Fruit fly (Drosophila melanogaster): ENCODE measurements around the gene nocte.

Gene nocte

DNA sequence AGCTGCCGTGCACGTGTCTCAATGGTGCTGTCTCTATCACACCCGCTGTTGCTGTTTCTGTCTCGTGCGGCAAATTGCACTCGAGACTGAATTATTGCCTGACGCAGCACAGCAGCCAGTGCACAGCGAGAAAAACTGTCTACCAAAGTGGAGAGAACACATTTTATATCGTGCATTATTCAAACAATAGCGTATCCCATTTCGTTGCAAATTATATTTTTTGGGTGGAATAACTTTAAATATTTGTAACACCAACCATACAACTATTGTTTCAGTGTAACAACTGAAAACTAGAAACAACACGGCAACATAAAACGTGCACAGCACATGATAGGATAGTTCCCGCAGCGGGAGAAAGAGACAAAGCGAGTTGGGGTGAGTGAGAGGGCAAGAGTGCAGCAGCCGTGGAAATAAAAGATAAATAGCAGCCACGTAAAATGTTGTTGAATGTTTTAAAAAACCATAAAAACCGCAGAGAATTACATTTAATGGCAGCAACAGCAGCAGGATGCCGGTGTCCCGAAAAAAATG is 40.9 kb upstream of the nocte start (continued):
- TF ChIP-seq onecut (GFP tag; IDR thresholded peaks at IDR 0.05) (peak; percentile 64), NFAT (GFP tag; IDR thresholded peaks at IDR 0.05) (no peak), CG1603 (tag; optimal IDR thresholded peaks at IDR 0.05) (peak; percentile 76), CG6272 (GFP tag; IDR thresholded peaks at IDR 0.05) (no peak; the same call in 1 of the 2 replicates), btn (GFP tag; optimal IDR thresholded peaks at IDR 0.05) (peak; percentile 24), Pdp1 (GFP tag; optimal IDR thresholded peaks at IDR 0.05) (peak; percentile 55 to 62), vfl (GFP tag; optimal IDR thresholded peaks at IDR 0.05) (no peak), Dfd (GFP tag; optimal IDR thresholded peaks at IDR 0.05) (no peak), dan (GFP tag; IDR thresholded peaks at IDR 0.05) (peak; percentile 74), pros (GFP tag; optimal IDR thresholded peaks at IDR 0.05) (no peak), Oli (tag; optimal IDR thresholded peaks at IDR 0.05) (peak; percentile 26), lola (GFP tag; optimal IDR thresholded peaks at IDR 0.05) (peak in 1 of 3 experiments; percentile 81), D (optimal IDR thresholded peaks at IDR 0.05) (no peak), D (GFP tag; optimal IDR thresholded peaks at IDR 0.05) (peak; percentile 54), CG2712 (tag; optimal IDR thresholded peaks at IDR 0.05) (peak; percentile 89), CG18011 (GFP tag; optimal IDR thresholded peaks at IDR 0.05) (no peak), grau (tag; optimal IDR thresholded peaks at IDR 0.05) (peak; percentile 42), CG10321 (GFP tag; IDR thresholded peaks at IDR 0.05) (no peak), CG11504 (tag; optimal IDR thresholded peaks at IDR 0.05) (peak; percentile 70), CG9215 (GFP tag; IDR thresholded peaks at IDR 0.05) (0 out of 2 replicates have a peak, but pooled peaks have one; percentile 31), CG2129 (GFP tag; IDR thresholded peaks at IDR 0.05; ENCODE audit: partially characterized antibody) (no peak), CG1529 (GFP tag; optimal IDR thresholded peaks at IDR 0.05) (peak; percentile 4), GATAe (GFP tag; conservative IDR thresholded peaks at IDR 0.05) (no peak), CG13123 (GFP tag; optimal IDR thresholded peaks at IDR 0.05) (no peak), Fer2 (tag; optimal IDR thresholded peaks at IDR 0.05) (no peak), CG6791 (GFP tag; IDR thresholded peaks at IDR 0.05; ENCODE audit: partially characterized antibody) (no peak), gcm (GFP tag; optimal IDR thresholded peaks at IDR 0.05) (peak; percentile 5), lmd (GFP tag; IDR thresholded peaks at IDR 0.05) (peak; percentile 46; the same call in 1 of the 2 replicates), CG17186 (GFP tag; optimal IDR thresholded peaks at IDR 0.05) (no peak), Gug (GFP tag; IDR thresholded peaks at IDR 0.05) (peak; percentile 52; the same call in 2 of the 4 replicates), wdn (GFP tag; IDR thresholded peaks at IDR 0.05) (no peak), CG12071 (GFP tag; optimal IDR thresholded peaks at IDR 0.05) (no peak), esg (GFP tag; conservative IDR thresholded peaks at IDR 0.05) (peak; percentile 32; the same call in 1 of the 2 replicates), toy (GFP tag; IDR thresholded peaks at IDR 0.05) (no peak), scrt (GFP tag; optimal IDR thresholded peaks at IDR 0.05) (no peak), MESR4 (GFP tag; optimal IDR thresholded peaks at IDR 0.05) (no peak), run (tag; optimal IDR thresholded peaks at IDR 0.05) (no peak), Dll (GFP tag; IDR thresholded peaks at IDR 0.05; ENCODE audit: partially characterized antibody) (no peak), grn (GFP tag; optimal IDR thresholded peaks at IDR 0.05) (no peak), CG8478 (optimal IDR thresholded peaks at IDR 0.05) (no peak), CG34376 (GFP tag; optimal IDR thresholded peaks at IDR 0.05) (no peak), gsb (GFP tag; IDR thresholded peaks at IDR 0.05) (0 out of 2 replicates have a peak, but pooled peaks have one; percentile 18), Gsc (GFP tag; IDR thresholded peaks at IDR 0.05) (no peak), usp (GFP tag; optimal IDR thresholded peaks at IDR 0.05) (no peak), CG43689 (GFP tag; IDR thresholded peaks at IDR 0.05) (no peak), CG17359 (tag; optimal IDR thresholded peaks at IDR 0.05) (peak; percentile 35), Xrp1 (GFP tag; IDR thresholded peaks at IDR 0.05) (peak; percentile 87), CG34224 (GFP tag; IDR thresholded peaks at IDR 0.05; ENCODE audit: partially characterized antibody) (no peak), Opbp (GFP tag; IDR thresholded peaks at IDR 0.05; ENCODE audit: partially characterized antibody) (no peak), dpn (GFP tag; optimal IDR thresholded peaks at IDR 0.05) (peak; percentile 11 to 25)
